Fruit fly (Drosophila melanogaster) whole organism, embryonic: ENCODE measurements around the gene KFase.

Experiments
- Awh ChIP-seq: fragments of 200-800 bp; sonication (Bioruptor generic); IDR thresholded peaks from 2 replicates; pipeline ENCODE4, ENCODE4 v1.3.6; 2022; ENCODE audit warnings: missing biosample characterization, missing genetic modification characterization
- CG11695 ChIP-seq: fragments of 200-800 bp; sonication (Bioruptor generic); IDR thresholded peaks from 3 replicates; pipeline ENCODE4 v1.3.6; 2022; ENCODE audit warnings: missing biosample characterization, missing genetic modification characterization
- CG11696 ChIP-seq: fragments of 200-800 bp; sonication (Bioruptor generic); IDR thresholded peaks from 2 replicates; pipeline ENCODE4 v1.3.6; 2022; ENCODE audit warnings: missing biosample characterization, missing genetic modification characterization
- CG12219 ChIP-seq: fragments of 200-800 bp; sonication (Bioruptor generic); optimal IDR thresholded peaks from 3 replicates; lab custom pipeline; 2018; ENCODE audit warnings: missing biosample characterization, mild to moderate bottlenecking, missing genetic modification characterization
- CG12769 ChIP-seq: fragments of 200-800 bp; sonication (Bioruptor generic); optimal IDR thresholded peaks from 2 replicates; lab custom pipeline; 2019; ENCODE audit warnings: missing biosample characterization, mild to moderate bottlenecking, missing genetic modification characterization, moderate library complexity
- CG16815 ChIP-seq: fragments of 200-800 bp; sonication (Bioruptor generic); optimal IDR thresholded peaks from 3 replicates; lab custom pipeline; 2017; ENCODE audit warnings: missing biosample characterization, mild to moderate bottlenecking, missing genetic modification characterization
- CG17359 ChIP-seq: fragments of 200-800 bp; sonication (Bioruptor generic); optimal IDR thresholded peaks from 3 replicates; lab custom pipeline; 2018; ENCODE audit warnings: missing biosample characterization, mild to moderate bottlenecking, missing genetic modification characterization, moderate library complexity
- CG18011 ChIP-seq: fragments of 200-800 bp; sonication (Bioruptor generic); optimal IDR thresholded peaks from 2 replicates; lab custom pipeline; 2017; ENCODE audit warnings: missing biosample characterization, missing genetic modification characterization, mild to moderate bottlenecking, moderate library complexity, missing genotype
- CG18262 ChIP-seq: fragments of 200-800 bp; optimal IDR thresholded peaks from 3 replicates; lab custom pipeline; 2019; ENCODE audit warnings: missing biosample characterization, mild to moderate bottlenecking, missing genetic modification characterization, moderate library complexity
- CG2202 ChIP-seq: fragments of 200-800 bp; sonication (Bioruptor generic); optimal IDR thresholded peaks from 2 replicates; lab custom pipeline; 2018; ENCODE audit warnings: missing biosample characterization, mild to moderate bottlenecking, missing genetic modification characterization
- CG2712 ChIP-seq: fragments of 200-800 bp; optimal IDR thresholded peaks from 3 replicates; lab custom pipeline; 2019; ENCODE audit warnings: missing biosample characterization, mild to moderate bottlenecking, missing genetic modification characterization, moderate library complexity
- CG30403 ChIP-seq: fragments of 200-800 bp; sonication (Bioruptor generic); optimal IDR thresholded peaks from 3 replicates; lab custom pipeline; 2016; ENCODE audit warnings: missing biosample characterization, missing genetic modification characterization
- CG32767 ChIP-seq: fragments of 200-800 bp; sonication (Bioruptor generic); IDR thresholded peaks from 2 replicates; pipeline ENCODE4 v1.3.6; 2022; ENCODE audit warnings: missing biosample characterization, missing genetic modification characterization
- CG4360 ChIP-seq: fragments of 200-800 bp; sonication (Bioruptor generic); IDR thresholded peaks from 2 replicates; pipeline ENCODE4 v1.3.6; 2022; ENCODE audit warnings: missing biosample characterization, missing genetic modification characterization
- CG4820 ChIP-seq: fragments of 200-800 bp; sonication (Bioruptor generic); optimal IDR thresholded peaks from 3 replicates; lab custom pipeline; 2016; ENCODE audit warnings: missing biosample characterization, missing genetic modification characterization
- CG5180 ChIP-seq: fragments of 200-800 bp; sonication (Bioruptor generic); optimal IDR thresholded peaks from 3 replicates; lab custom pipeline; 2017; ENCODE audit warnings: missing biosample characterization, missing genetic modification characterization, mild to moderate bottlenecking, moderate library complexity, missing genetic modification reagents
- CG6791 ChIP-seq: fragments of 200-800 bp; sonication (Bioruptor generic); IDR thresholded peaks from 3 replicates; pipeline ENCODE4 v1.3.6; 2022; ENCODE audit warnings: missing biosample characterization, missing genetic modification characterization; ENCODE audit not compliant: partially characterized antibody
- CG6854 ChIP-seq: fragments of 200-800 bp; sonication (Bioruptor generic); optimal IDR thresholded peaks from 3 replicates; lab custom pipeline; 2017; ENCODE audit warnings: missing biosample characterization, mild to moderate bottlenecking, missing genetic modification characterization
- CG8281 ChIP-seq: fragments of 200-800 bp; sonication (Bioruptor generic); optimal IDR thresholded peaks from 2 replicates; lab custom pipeline; 2018; ENCODE audit warnings: missing biosample characterization, mild to moderate bottlenecking, missing genetic modification characterization, moderate library complexity
- CG8290 ChIP-seq, 3 experiments: fragments of 200-800 bp; sonication (Bioruptor generic); optimal IDR thresholded peaks; 2 replicates each; lab custom pipeline; 2016 to 2019; ENCODE audit warnings: missing biosample characterization in 3 of 3, missing genetic modification characterization in 3 of 3, mild to moderate bottlenecking in 2 of 3, moderate library complexity in 1 of 3
- D ChIP-seq, 2 experiments: fragments of 200-800 bp in 1 of 2; fragments of >200 bp in 1 of 2; sonication (Bioruptor generic) in 1 of 2; optimal IDR thresholded peaks; 2 replicates in 1 of 2; 3 replicates in 1 of 2; lab custom pipeline; 2017; ENCODE audit warnings: mild to moderate bottlenecking in 1 of 2, missing biosample characterization in 1 of 2, missing genetic modification characterization in 1 of 2, missing genetic modification reagents in 1 of 2
- HHEX ChIP-seq: fragments of 200-800 bp; sonication (Bioruptor generic); optimal IDR thresholded peaks from 3 replicates; lab custom pipeline; 2017; ENCODE audit warnings: missing biosample characterization, mild to moderate bottlenecking, missing genetic modification characterization, missing genetic modification reagents
- Hr78 ChIP-seq, 2 experiments: fragments of 200-800 bp in 1 of 2; fragments of >200 bp in 1 of 2; sonication (Bioruptor generic) in 1 of 2; optimal IDR thresholded peaks; 2 replicates each; lab custom pipeline; 2017 to 2019; ENCODE audit warnings: missing biosample characterization in 2 of 2, missing genetic modification characterization in 2 of 2, mild to moderate bottlenecking in 1 of 2, moderate library complexity in 1 of 2
- Jarid2 ChIP-seq: fragments of 200-800 bp; sonication (Bioruptor generic); optimal IDR thresholded peaks from 3 replicates; lab custom pipeline; 2017; ENCODE audit warnings: mild to moderate bottlenecking, missing biosample characterization, missing genetic modification reagents, missing genetic modification characterization
- Pdp1 ChIP-seq, 2 experiments: fragments of 200-800 bp; sonication (Bioruptor generic); optimal IDR thresholded peaks; 3 replicates each; lab custom pipeline; 2016; ENCODE audit warnings: missing biosample characterization in 2 of 2, missing genetic modification characterization in 2 of 2, mild to moderate bottlenecking in 1 of 2, moderate library complexity in 1 of 2
- Sox100B ChIP-seq: fragments of 200-800 bp; sonication (Bioruptor generic); optimal IDR thresholded peaks from 3 replicates; lab custom pipeline; 2018; ENCODE audit warnings: missing biosample characterization, mild to moderate bottlenecking, missing genetic modification characterization
- Sry-β ChIP-seq: fragments of 200-800 bp; sonication (Bioruptor generic); optimal IDR thresholded peaks from 2 replicates; lab custom pipeline; 2018; ENCODE audit warnings: missing biosample characterization, mild to moderate bottlenecking, missing genetic modification characterization, moderate library complexity
- Sry-δ ChIP-seq: fragments of 200-800 bp; sonication (Bioruptor generic); optimal IDR thresholded peaks from 2 replicates; lab custom pipeline; 2016; ENCODE audit warnings: missing biosample characterization, missing genetic modification characterization
- caup ChIP-seq: fragments of 200-800 bp; sonication (Bioruptor generic); optimal IDR thresholded peaks from 3 replicates; lab custom pipeline; 2017; ENCODE audit warnings: missing biosample characterization, mild to moderate bottlenecking, missing genetic modification characterization, moderate library complexity; ENCODE audit not compliant: severe bottlenecking
- croc ChIP-seq: fragments of 200-800 bp; sonication (Bioruptor generic); conservative IDR thresholded peaks from 3 replicates; pipeline ENCODE4 v1.3.6; 2022; ENCODE audit warnings: missing biosample characterization, missing genetic modification characterization
- dmrt99B ChIP-seq: fragments of 200-800 bp; sonication (Bioruptor generic); optimal IDR thresholded peaks from 2 replicates; lab custom pipeline; 2018; ENCODE audit warnings: missing biosample characterization, mild to moderate bottlenecking, missing genetic modification characterization, moderate library complexity
- gcm ChIP-seq: fragments of 200-800 bp; sonication (Bioruptor generic); optimal IDR thresholded peaks from 2 replicates; lab custom pipeline; 2019; ENCODE audit warnings: missing biosample characterization, mild to moderate bottlenecking, missing genetic modification characterization, moderate library complexity
- grau ChIP-seq: fragments of 200-800 bp; optimal IDR thresholded peaks from 3 replicates; lab custom pipeline; 2019; ENCODE audit warnings: missing biosample characterization, mild to moderate bottlenecking, missing genetic modification characterization, moderate library complexity
- gro ChIP-seq: fragments of 200-800 bp; sonication (Bioruptor generic); optimal IDR thresholded peaks from 2 replicates; lab custom pipeline; 2016; ENCODE audit warnings: missing biosample characterization, missing genetic modification characterization
- hth ChIP-seq: fragments of >200 bp; optimal IDR thresholded peaks from 2 replicates; lab custom pipeline; 2017; ENCODE audit warnings: inconsistent platforms
- jumu ChIP-seq: fragments of 200-800 bp; sonication (Bioruptor generic); optimal IDR thresholded peaks from 3 replicates; lab custom pipeline; 2016; ENCODE audit warnings: missing biosample characterization, missing genetic modification characterization
- lbe ChIP-seq: fragments of 200-800 bp; sonication (Bioruptor generic); optimal IDR thresholded peaks from 2 replicates; lab custom pipeline; 2016; ENCODE audit warnings: missing biosample characterization, mild to moderate bottlenecking, missing genetic modification characterization
- pnt ChIP-seq: fragments of 200-800 bp; sonication (Bioruptor generic); optimal IDR thresholded peaks from 3 replicates; lab custom pipeline; 2016; ENCODE audit warnings: missing biosample characterization, missing genetic modification characterization
- prd ChIP-seq, 3 experiments: fragments of >200 bp in 2 of 3; fragments of 200-800 bp in 1 of 3; sonication (Bioruptor generic) in 1 of 3; optimal IDR thresholded peaks in 2 of 3; IDR thresholded peaks in 1 of 3; 2 replicates in 2 of 3; 3 replicates in 1 of 3; pipeline versions ENCODE4 v1.3.6 to Lab custom; 2017 to 2022; ENCODE audit warnings: missing biosample characterization in 1 of 3, missing genetic modification characterization in 1 of 3
- pum ChIP-seq: fragments of 200-800 bp; sonication (Bioruptor generic); optimal IDR thresholded peaks from 2 replicates; lab custom pipeline; 2016; ENCODE audit warnings: missing biosample characterization, missing genetic modification characterization
- row ChIP-seq: fragments of 200-800 bp; sonication (Bioruptor generic); IDR thresholded peaks from 3 replicates; pipeline ENCODE4 v1.3.6; 2022; ENCODE audit warnings: missing biosample characterization, missing genetic modification characterization
- run ChIP-seq: fragments of 200-800 bp; sonication (Bioruptor generic); optimal IDR thresholded peaks from 3 replicates; lab custom pipeline; 2018; ENCODE audit warnings: missing biosample characterization, mild to moderate bottlenecking, missing genetic modification characterization
- salm ChIP-seq: fragments of 200-800 bp; sonication (Bioruptor generic); optimal IDR thresholded peaks from 2 replicates; lab custom pipeline; 2018; ENCODE audit warnings: missing biosample characterization, mild to moderate bottlenecking, missing genetic modification characterization
- slp2 ChIP-seq: fragments of 200-800 bp; sonication (Bioruptor generic); optimal IDR thresholded peaks from 2 replicates; lab custom pipeline; 2016; ENCODE audit warnings: missing biosample characterization, missing genetic modification characterization
- stc ChIP-seq: fragments of 200-800 bp; sonication (Bioruptor generic); IDR thresholded peaks from 2 replicates; pipeline ENCODE4 v1.3.6; 2022; ENCODE audit warnings: missing biosample characterization, missing genetic modification characterization
- ttk ChIP-seq: fragments of 200-800 bp; sonication (Bioruptor generic); IDR thresholded peaks from 2 replicates; pipeline ENCODE4 v2.1.2; 2022; ENCODE audit warnings: missing biosample characterization, missing genetic modification characterization
- unpg ChIP-seq: fragments of 200-800 bp; sonication (Bioruptor generic); optimal IDR thresholded peaks from 3 replicates; lab custom pipeline; 2018; ENCODE audit warnings: missing biosample characterization, mild to moderate bottlenecking, missing genetic modification characterization, moderate library complexity
- zf30C ChIP-seq: fragments of 200-800 bp; sonication (Bioruptor generic); optimal IDR thresholded peaks from 3 replicates; lab custom pipeline; 2018; ENCODE audit warnings: missing biosample characterization, mild to moderate bottlenecking, missing genetic modification characterization

Gene KFase

DNA sequence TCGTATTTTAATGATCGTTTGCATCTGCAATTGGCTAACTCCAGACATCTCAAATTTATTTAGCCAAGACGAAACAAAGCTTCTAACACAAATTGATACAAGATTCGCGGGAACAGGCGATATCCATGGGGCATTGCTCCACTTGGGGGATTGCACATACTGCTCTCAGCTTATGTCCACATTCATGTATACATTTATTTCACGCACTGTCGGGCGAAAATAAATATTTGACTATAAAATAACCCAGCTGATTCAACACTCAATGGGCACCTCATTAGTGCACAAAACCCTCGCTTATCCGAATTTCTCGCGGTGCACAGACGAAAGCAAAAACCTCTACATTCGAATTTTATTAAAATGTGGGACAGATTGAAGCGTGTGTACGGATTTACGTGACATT is 27.1 kb downstream of the KFase start (continued):
- TF ChIP-seq lbe (peak; percentile 52), Sox100B (GFP tag; lab: Kevin White, UChicago) (peak; percentile 47), row (0 out of 3 replicates have a peak, but pooled peaks have one; percentile 9), Pdp1 (GFP tag; optimal IDR thresholded peaks at IDR 0.05; lab: Kevin White, UChicago) (no peak), croc (no peak), hth (lab: Kevin White, UChicago) (no peak), D (optimal IDR thresholded peaks at IDR 0.05; lab: Kevin White, UChicago) (no peak), D (GFP tag; optimal IDR thresholded peaks at IDR 0.05; lab: Kevin White, UChicago) (peak; percentile 50), unpg (GFP tag; lab: Kevin White, UChicago) (peak; percentile 46), CG2712 (tag; lab: Kevin White, UChicago) (peak; percentile 16), prd (optimal IDR thresholded peaks at IDR 0.05; lab: Kevin White, UChicago) (no peak), prd (GFP tag; IDR thresholded peaks at IDR 0.05; lab: Robert Waterston, UW) (no peak), ttk (GFP tag; lab: Robert Waterston, UW) (0 out of 2 replicates have a peak, but pooled peaks have one; percentile 15), caup (GFP tag; lab: Kevin White, UChicago) (peak; percentile 7), Hr78 (GFP tag; optimal IDR thresholded peaks at IDR 0.05; lab: Kevin White, UChicago) (no peak), CG6791 (GFP tag; lab: Robert Waterston, UW) (0 out of 3 replicates have a peak, but pooled peaks have one; percentile 32), Jarid2 (GFP tag; lab: Kevin White, UChicago) (no peak), CG8290 (GFP tag; optimal IDR thresholded peaks at IDR 0.05; lab: Kevin White, UChicago) (no peak), CG8290 (tag; optimal IDR thresholded peaks at IDR 0.05; lab: Kevin White, UChicago) (peak; percentile 28 to 58), CG18011 (GFP tag; lab: Kevin White, UChicago) (peak; percentile 16), CG4820 (GFP tag; lab: Kevin White, UChicago) (no peak), gro (GFP tag; lab: Kevin White, UChicago) (no peak), pnt (GFP tag; lab: Kevin White, UChicago) (no peak), Sry-δ (GFP tag; lab: Kevin White, UChicago) (no peak), CG16815 (GFP tag; lab: Kevin White, UChicago) (no peak), CG12219 (GFP tag; lab: Kevin White, UChicago) (peak; percentile 56), salm (peak; percentile 56), CG2202 (peak; percentile 1), CG8281 (tag; lab: Kevin White, UChicago) (peak; percentile 25), Sry-β (peak; percentile 18), CG18262 (tag; lab: Kevin White, UChicago) (peak; percentile 20), stc (peak; percentile 43; the same call in 1 of the 2 replicates), CG17359 (tag; lab: Kevin White, UChicago) (peak; percentile 59), dmrt99B (tag; lab: Kevin White, UChicago) (peak; percentile 32), zf30C (GFP tag; lab: Kevin White, UChicago) (peak; percentile 18), Awh (GFP tag; lab: Robert Waterston, UW) (peak; percentile 46; the same call in 1 of the 2 replicates), CG11695 (GFP tag; lab: Robert Waterston, UW) (peak; percentile 63; the same call in 1 of the 3 replicates), HHEX (GFP tag; lab: Kevin White, UChicago) (peak; percentile 46), gcm (peak; percentile 37), jumu (GFP tag; lab: Kevin White, UChicago) (no peak), run (tag; lab: Kevin White, UChicago) (peak; percentile 3), grau (tag; lab: Kevin White, UChicago) (peak; percentile 7), slp2 (GFP tag; lab: Kevin White, UChicago) (no peak), CG30403 (GFP tag; lab: Kevin White, UChicago) (no peak), CG4360 (GFP tag; lab: Robert Waterston, UW) (peak; percentile 40; the same call in 1 of the 2 replicates), CG32767 (GFP tag; lab: Robert Waterston, UW) (no peak), CG11696 (GFP tag; lab: Robert Waterston, UW) (peak; percentile 55; the same call in 1 of the 2 replicates), pum (GFP tag; lab: Kevin White, UChicago) (no peak), CG12769 (tag; lab: Kevin White, UChicago) (no peak), CG6854 (GFP tag; lab: Kevin White, UChicago) (peak; percentile 35), CG5180 (GFP tag; lab: Kevin White, UChicago) (peak; percentile 58)
